Worm (Caenorhabditis elegans) whole organism, L1 larva: ENCODE measurements around the gene lec-2.

Source experiments
- aha-1 ChIP-seq: fragments of 150-350 bp; optimal IDR thresholded peaks from 2 replicates; lab custom pipeline; 2014; ENCODE audit warnings: missing biosample characterization, missing genetic modification characterization
- dpl-1 ChIP-seq, 3 experiments: fragments of 150-350 bp in 2 of 3; sonication (generic microtip) in 1 of 3; optimal IDR thresholded peaks; 2 replicates each; lab custom pipeline; 2014 to 2017; ENCODE audit warnings: missing biosample characterization in 3 of 3, missing genetic modification characterization in 3 of 3, missing genetic modification reagents in 3 of 3
- elt-3 ChIP-seq, 6 experiments: fragments of 150-350 bp in 1 of 6; sonication (generic microtip); optimal IDR thresholded peaks; 2 replicates each; lab custom pipeline; 2017 to 2018; ENCODE audit warnings: missing biosample characterization in 6 of 6, missing genetic modification characterization in 6 of 6, inconsistent platforms in 1 of 6
- fos-1 ChIP-seq: fragments of 150-350 bp; optimal IDR thresholded peaks from 2 replicates; lab custom pipeline; 2014; ENCODE audit warnings: missing biosample characterization, missing genetic modification characterization
- grh-1 ChIP-seq: fragments of 200-800 bp; sonication (Bioruptor generic); IDR thresholded peaks from 2 replicates; pipeline ENCODE4 v1.3.6; 2022; ENCODE audit warnings: missing genetic modification reagents, missing genetic modification characterization, missing compliant biosample characterization
- hlh-4 ChIP-seq: sonication (generic microtip); optimal IDR thresholded peaks from 2 replicates; lab custom pipeline; 2016; ENCODE audit warnings: mild to moderate bottlenecking, missing genetic modification characterization, missing compliant biosample characterization
- lin-15B ChIP-seq: fragments of 150-350 bp; sonication (generic microtip); optimal IDR thresholded peaks from 3 replicates; lab custom pipeline; 2014; ENCODE audit warnings: missing biosample characterization, missing genetic modification characterization
- lin-39 ChIP-seq: fragments of 150-350 bp; optimal IDR thresholded peaks from 2 replicates; lab custom pipeline; 2014; ENCODE audit warnings: missing biosample characterization, missing genetic modification reagents, missing genetic modification characterization
- lsy-2 ChIP-seq, 2 experiments: fragments of 150-350 bp; optimal IDR thresholded peaks; 2 replicates each; lab custom pipeline; 2014; ENCODE audit warnings: missing biosample characterization in 2 of 2, missing genetic modification characterization in 2 of 2
- mep-1 ChIP-seq: fragments of 150-350 bp; optimal IDR thresholded peaks from 2 replicates; lab custom pipeline; 2014; ENCODE audit warnings: missing biosample characterization, missing genetic modification characterization
- nhr-12 ChIP-seq: sonication (generic microtip); optimal IDR thresholded peaks from 2 replicates; lab custom pipeline; 2017; ENCODE audit warnings: missing biosample characterization, missing genetic modification characterization
- snpc-4 ChIP-seq: fragments of 150-350 bp; optimal IDR thresholded peaks from 2 replicates; lab custom pipeline; 2014; ENCODE audit warnings: missing biosample characterization, missing genetic modification characterization

ce11 chrII:9976405-9976804, 39.6 kb downstream of the lec-2 start, which contains the start of gene R53.8:
- TF ChIP-seq dpl-1 (GFP tag; optimal IDR thresholded peaks at IDR 0.05; lab: Kevin White, UChicago) (no peak), mep-1 (tag; lab: Kevin White, UChicago) (no peak), snpc-4 (tag; lab: Kevin White, UChicago) (no peak), grh-1 (GFP tag; lab: Robert Waterston, UW) (no peak), elt-3 (tag; optimal IDR thresholded peaks at IDR 0.05; lab: Kevin White, UChicago) (no peak), fos-1 (tag; lab: Kevin White, UChicago) (no peak), hlh-4 (tag; lab: Kevin White, UChicago) (no peak), nhr-12 (tag; lab: Kevin White, UChicago) (no peak), aha-1 (tag; lab: Kevin White, UChicago) (no peak), lin-15B (tag; lab: Kevin White, UChicago) (no peak), lsy-2 (tag; optimal IDR thresholded peaks at IDR 0.05; lab: Kevin White, UChicago) (no peak), lin-39 (tag; lab: Kevin White, UChicago) (no peak)
